Worm (Caenorhabditis elegans) whole organism, L1 larva: ENCODE measurements around the gene W07G4.8.

ENCODE experiments used
- C04F5.9 ChIP-seq: sonication (generic microtip); optimal IDR thresholded peaks from 2 replicates; lab custom pipeline; 2016; ENCODE audit warnings: missing genetic modification characterization, missing compliant biosample characterization
- C34B4.2 ChIP-seq: sonication (generic microtip); optimal IDR thresholded peaks from 2 replicates; lab custom pipeline; 2017; ENCODE audit warnings: mild to moderate bottlenecking, missing genetic modification characterization, missing compliant biosample characterization
- aha-1 ChIP-seq: fragments of 150-350 bp; optimal IDR thresholded peaks from 2 replicates; lab custom pipeline; 2014; ENCODE audit warnings: missing biosample characterization, missing genetic modification characterization
- alr-1 ChIP-seq: fragments of 200-800 bp; sonication (Bioruptor generic); optimal IDR thresholded peaks from 2 replicates; lab custom pipeline; 2018; ENCODE audit warnings: borderline replicate concordance, mild to moderate bottlenecking, missing genetic modification characterization, missing compliant biosample characterization
- blmp-1 ChIP-seq: fragments of 150-350 bp; optimal IDR thresholded peaks from 2 replicates; lab custom pipeline; 2014; ENCODE audit warnings: missing biosample characterization, missing genetic modification characterization
- ceh-63 ChIP-seq: fragments of 200-800 bp; sonication (Bioruptor generic); optimal IDR thresholded peaks from 2 replicates; lab custom pipeline; 2018; ENCODE audit warnings: mild to moderate bottlenecking, missing genetic modification characterization, missing compliant biosample characterization
- ceh-82 ChIP-seq, 3 experiments: fragments of 150-350 bp in 1 of 3; sonication (generic microtip) in 2 of 3; optimal IDR thresholded peaks; 2 replicates each; lab custom pipeline; 2014 to 2017; ENCODE audit warnings: missing biosample characterization in 3 of 3, missing genetic modification characterization in 3 of 3
- ces-1 ChIP-seq: fragments of 150-350 bp; optimal IDR thresholded peaks from 2 replicates; lab custom pipeline; 2014; ENCODE audit warnings: missing biosample characterization, missing genetic modification reagents, missing genetic modification characterization
- dpl-1 ChIP-seq, 3 experiments: fragments of 150-350 bp in 2 of 3; sonication (generic microtip) in 1 of 3; optimal IDR thresholded peaks; 2 replicates each; lab custom pipeline; 2014 to 2017; ENCODE audit warnings: missing biosample characterization in 3 of 3, missing genetic modification characterization in 3 of 3, missing genetic modification reagents in 3 of 3
- efl-1 ChIP-seq, 4 experiments: fragments of 150-350 bp; optimal IDR thresholded peaks in 3 of 4; peaks in 1 of 4; 1 replicate in 1 of 4; 2 replicates in 3 of 4; lab custom pipeline; 2014; ENCODE audit warnings: missing biosample characterization in 2 of 4, missing genetic modification characterization in 2 of 4, missing genetic modification reagents in 2 of 4
- efl-3 ChIP-seq: fragments of 200-800 bp; sonication (Bioruptor generic); optimal IDR thresholded peaks from 2 replicates; lab custom pipeline; 2018; ENCODE audit warnings: mild to moderate bottlenecking, missing genetic modification characterization, missing compliant biosample characterization
- elt-2 ChIP-seq: sonication (generic microtip); optimal IDR thresholded peaks from 2 replicates; lab custom pipeline; 2016; ENCODE audit warnings: missing genetic modification characterization, mild to moderate bottlenecking, inconsistent platforms, missing compliant biosample characterization, missing genetic modification reagents
- elt-3 ChIP-seq, 6 experiments: fragments of 150-350 bp in 1 of 6; sonication (generic microtip); optimal IDR thresholded peaks; 2 replicates each; lab custom pipeline; 2017 to 2018; ENCODE audit warnings: missing biosample characterization in 6 of 6, missing genetic modification characterization in 6 of 6, inconsistent platforms in 1 of 6
- ets-5 ChIP-seq: fragments of 200-800 bp; sonication (Bioruptor generic); IDR thresholded peaks from 2 replicates; pipeline ENCODE4 v1.3.6; 2022; ENCODE audit warnings: missing genetic modification characterization, missing compliant biosample characterization
- fkh-10 ChIP-seq: sonication (generic microtip); optimal IDR thresholded peaks from 2 replicates; lab custom pipeline; 2017; ENCODE audit warnings: missing biosample characterization, missing genetic modification reagents, missing genetic modification characterization
- fkh-4 ChIP-seq: sonication (generic microtip); optimal IDR thresholded peaks from 2 replicates; lab custom pipeline; 2016; ENCODE audit warnings: missing compliant biosample characterization, missing genetic modification characterization, borderline replicate concordance
- fos-1 ChIP-seq: fragments of 150-350 bp; optimal IDR thresholded peaks from 2 replicates; lab custom pipeline; 2014; ENCODE audit warnings: missing biosample characterization, missing genetic modification characterization
- grh-1 ChIP-seq: fragments of 200-800 bp; sonication (Bioruptor generic); IDR thresholded peaks from 2 replicates; pipeline ENCODE4 v1.3.6; 2022; ENCODE audit warnings: missing genetic modification reagents, missing genetic modification characterization, missing compliant biosample characterization
- hlh-17 ChIP-seq: fragments of 200-800 bp; sonication (Bioruptor generic); optimal IDR thresholded peaks from 2 replicates; lab custom pipeline; 2018; ENCODE audit warnings: missing genetic modification characterization, mild to moderate bottlenecking, missing compliant biosample characterization, moderate library complexity, borderline replicate concordance
- hlh-4 ChIP-seq: sonication (generic microtip); optimal IDR thresholded peaks from 2 replicates; lab custom pipeline; 2016; ENCODE audit warnings: mild to moderate bottlenecking, missing genetic modification characterization, missing compliant biosample characterization
- isw-1 ChIP-seq: fragments of 200-800 bp; sonication (Bioruptor generic); IDR thresholded peaks from 2 replicates; pipeline ENCODE4 v1.3.6; 2022; ENCODE audit warnings: missing genetic modification characterization, missing compliant biosample characterization
- jun-1 ChIP-seq: fragments of 150-350 bp; optimal IDR thresholded peaks from 2 replicates; lab custom pipeline; 2014; ENCODE audit warnings: missing biosample characterization, missing genetic modification reagents, missing genetic modification characterization
- lin-14 ChIP-seq: fragments of 200-800 bp; sonication (Bioruptor generic); optimal IDR thresholded peaks from 2 replicates; lab custom pipeline; 2018; ENCODE audit warnings: mild to moderate bottlenecking, missing genetic modification characterization, moderate library complexity, missing compliant biosample characterization
- lin-35 ChIP-seq, 2 experiments: fragments of 150-350 bp; optimal IDR thresholded peaks; 2 replicates each; lab custom pipeline; 2014; ENCODE audit warnings: missing biosample characterization in 2 of 2, missing genetic modification characterization in 2 of 2, missing genetic modification reagents in 2 of 2
- lin-39 ChIP-seq: fragments of 150-350 bp; optimal IDR thresholded peaks from 2 replicates; lab custom pipeline; 2014; ENCODE audit warnings: missing biosample characterization, missing genetic modification reagents, missing genetic modification characterization
- lir-3 ChIP-seq: sonication (generic microtip); optimal IDR thresholded peaks from 2 replicates; lab custom pipeline; 2016; ENCODE audit warnings: mild to moderate bottlenecking, missing genetic modification characterization, moderate library complexity, missing compliant biosample characterization; ENCODE audit not compliant: poor library complexity
- lsy-2 ChIP-seq, 2 experiments: fragments of 150-350 bp; optimal IDR thresholded peaks; 2 replicates each; lab custom pipeline; 2014; ENCODE audit warnings: missing biosample characterization in 2 of 2, missing genetic modification characterization in 2 of 2
- mdl-1 ChIP-seq, 2 experiments: fragments of 150-350 bp; optimal IDR thresholded peaks; 2 replicates each; lab custom pipeline; 2014 to 2017; ENCODE audit warnings: missing biosample characterization in 2 of 2, missing genetic modification characterization in 2 of 2, inconsistent platforms in 1 of 2
- nhr-12 ChIP-seq: sonication (generic microtip); optimal IDR thresholded peaks from 2 replicates; lab custom pipeline; 2017; ENCODE audit warnings: missing biosample characterization, missing genetic modification characterization
- nhr-19 ChIP-seq: fragments of 200-800 bp; sonication (Bioruptor generic); conservative IDR thresholded peaks from 2 replicates; pipeline ENCODE4 v1.3.6; 2022; ENCODE audit warnings: missing genetic modification characterization, missing compliant biosample characterization
- nhr-20 ChIP-seq: sonication (generic microtip); optimal IDR thresholded peaks from 2 replicates; lab custom pipeline; 2016; ENCODE audit warnings: mild to moderate bottlenecking, missing genetic modification characterization, missing compliant biosample characterization
- nhr-71 ChIP-seq: sonication (generic microtip); optimal IDR thresholded peaks from 2 replicates; lab custom pipeline; 2016; ENCODE audit warnings: mild to moderate bottlenecking, missing genetic modification characterization, moderate library complexity, missing compliant biosample characterization
- nhr-76 ChIP-seq: sonication (generic microtip); optimal IDR thresholded peaks from 2 replicates; lab custom pipeline; 2017; ENCODE audit warnings: missing biosample characterization, missing genetic modification characterization
- nhr-85 ChIP-seq: sonication (generic microtip); peaks from one replicate; lab custom pipeline; 2016; ENCODE audit warnings: missing genetic modification characterization, inconsistent platforms, missing compliant biosample characterization
- nhr-90 ChIP-seq: sonication (generic microtip); optimal IDR thresholded peaks from 2 replicates; lab custom pipeline; 2016; ENCODE audit warnings: mild to moderate bottlenecking, missing genetic modification characterization, missing compliant biosample characterization; ENCODE audit not compliant: poor library complexity
- pag-3 ChIP-seq: sonication (generic microtip); optimal IDR thresholded peaks from 2 replicates; lab custom pipeline; 2017; ENCODE audit warnings: missing genetic modification characterization, mild to moderate bottlenecking, missing compliant biosample characterization, antibody characterized with exemption, borderline replicate concordance; ENCODE audit not compliant: insufficient read depth
- rnt-1 ChIP-seq: sonication (generic microtip); optimal IDR thresholded peaks from 2 replicates; lab custom pipeline; 2016; ENCODE audit warnings: mild to moderate bottlenecking, missing genetic modification characterization, moderate library complexity, missing compliant biosample characterization
- skn-1 ChIP-seq: fragments of 150-350 bp; optimal IDR thresholded peaks from 2 replicates; lab custom pipeline; 2014; ENCODE audit warnings: missing biosample characterization, missing genetic modification characterization
- snu-23 ChIP-seq: sonication (generic microtip); optimal IDR thresholded peaks from 2 replicates; lab custom pipeline; 2016; ENCODE audit warnings: missing genetic modification characterization, missing compliant biosample characterization
- tbx-2 ChIP-seq: sonication (generic microtip); optimal IDR thresholded peaks from 2 replicates; lab custom pipeline; 2016; ENCODE audit warnings: missing genetic modification characterization, missing compliant biosample characterization
- tlp-1 ChIP-seq: fragments of 150-350 bp; optimal IDR thresholded peaks from 2 replicates; lab custom pipeline; 2014; ENCODE audit warnings: missing biosample characterization, missing genetic modification characterization
- unc-62 ChIP-seq: fragments of 150-350 bp; optimal IDR thresholded peaks from 2 replicates; lab custom pipeline; 2014; ENCODE audit warnings: missing biosample characterization, missing genetic modification reagents, missing genetic modification characterization
- xbp-1 ChIP-seq: sonication (generic microtip); optimal IDR thresholded peaks from 2 replicates; lab custom pipeline; 2016; ENCODE audit warnings: missing genetic modification characterization, missing compliant biosample characterization
- ztf-11 ChIP-seq, 2 experiments: sonication (generic microtip); optimal IDR thresholded peaks; 2 replicates each; lab custom pipeline; 2016 to 2017; ENCODE audit warnings: missing genetic modification characterization in 2 of 2, missing biosample characterization in 1 of 2, missing compliant biosample characterization in 1 of 2
- ztf-4 ChIP-seq: fragments of 150-350 bp; optimal IDR thresholded peaks from 2 replicates; lab custom pipeline; 2014; ENCODE audit warnings: missing biosample characterization, missing genetic modification characterization

Gene W07G4.8

DNA sequence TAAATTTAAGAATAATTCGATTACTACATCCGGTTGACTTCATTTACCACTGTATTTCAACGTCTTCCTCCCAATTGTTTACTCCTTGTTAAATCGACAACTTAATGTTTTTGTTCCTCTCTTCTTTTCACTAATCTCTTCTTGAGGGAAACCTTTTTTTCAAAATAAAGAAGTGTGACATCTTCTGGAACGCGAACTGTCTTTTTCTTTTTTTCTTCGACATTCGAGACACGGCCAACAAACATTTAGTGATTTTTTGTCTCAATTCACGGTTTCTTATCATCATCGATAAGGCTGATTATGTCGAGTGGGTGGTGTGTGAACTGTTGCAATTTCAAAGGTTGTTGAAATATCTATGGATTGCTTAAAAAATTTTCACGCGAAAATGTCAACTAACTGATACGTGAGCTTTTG is 35.9 kb upstream of the W07G4.8 start:
- TF ChIP-seq ceh-63 (GFP tag; lab: Kevin White, UChicago) (no peak), nhr-90 (tag; lab: Kevin White, UChicago) (peak; percentile 24), nhr-76 (tag; lab: Kevin White, UChicago) (no peak), ztf-4 (tag; lab: Kevin White, UChicago) (no peak), hlh-4 (no peak), ceh-82 (tag; optimal IDR thresholded peaks at IDR 0.05; lab: Kevin White, UChicago) (no peak), lin-14 (GFP tag; lab: Kevin White, UChicago) (peak; percentile 58), elt-3 (tag; optimal IDR thresholded peaks at IDR 0.05; lab: Kevin White, UChicago) (peak in 2 of 6 experiments; percentile 50 to 87), blmp-1 (peak; percentile 41), lin-35 (GFP tag; optimal IDR thresholded peaks at IDR 0.05; lab: Kevin White, UChicago) (peak in 1 of 2 experiments; percentile 69), jun-1 (tag; lab: Kevin White, UChicago) (no peak), nhr-19 (GFP tag; lab: Robert Waterston, UW) (peak; percentile 57), nhr-20 (tag; lab: Kevin White, UChicago) (peak; percentile 60), ces-1 (no peak), elt-2 (tag; lab: Kevin White, UChicago) (peak; percentile 60), efl-3 (no peak), alr-1 (no peak), lsy-2 (tag; optimal IDR thresholded peaks at IDR 0.05; lab: Kevin White, UChicago) (no peak), lin-39 (no peak), tbx-2 (tag; lab: Kevin White, UChicago) (peak; percentile 35), xbp-1 (tag; lab: Kevin White, UChicago) (no peak), C04F5.9 (tag; lab: Kevin White, UChicago) (no peak), pag-3 (tag; lab: Kevin White, UChicago) (no peak), dpl-1 (GFP tag; optimal IDR thresholded peaks at IDR 0.05; lab: Kevin White, UChicago) (peak in 1 of 3 experiments; percentile 37), nhr-12 (tag; lab: Kevin White, UChicago) (no peak), unc-62 (no peak), rnt-1 (no peak), skn-1 (tag; lab: Kevin White, UChicago) (no peak), ets-5 (GFP tag; lab: Robert Waterston, UW) (no peak), nhr-85 (peak; percentile 87), ztf-11 (tag; optimal IDR thresholded peaks at IDR 0.05; lab: Kevin White, UChicago) (no peak), lir-3 (tag; lab: Kevin White, UChicago) (no peak), hlh-17 (GFP tag; lab: Kevin White, UChicago) (no peak), isw-1 (GFP tag; lab: Robert Waterston, UW) (no peak), aha-1 (tag; lab: Kevin White, UChicago) (no peak), efl-1 (optimal IDR thresholded peaks at IDR 0.05; lab: Kevin White, UChicago) (no peak), efl-1 (GFP tag; optimal IDR thresholded peaks at IDR 0.05 in 1 of 2; lab: Kevin White, UChicago) (no peak), nhr-71 (tag; lab: Kevin White, UChicago) (peak; percentile 25), fkh-4 (tag; lab: Kevin White, UChicago) (no peak), mdl-1 (tag; optimal IDR thresholded peaks at IDR 0.05; lab: Kevin White, UChicago) (peak in 1 of 2 experiments; percentile 29), snu-23 (GFP tag; lab: Kevin White, UChicago) (peak; percentile 42), fkh-10 (GFP tag; lab: Kevin White, UChicago) (no peak), C34B4.2 (tag; lab: Kevin White, UChicago) (no peak), tlp-1 (no peak), grh-1 (GFP tag; lab: Robert Waterston, UW) (peak; percentile 29; the same call in 1 of the 2 replicates), fos-1 (tag; lab: Kevin White, UChicago) (no peak)
- TF ChIP-seq, all 84 proteins: peak for 15
